ENCODE assay signal across 6 worm cellular contexts in the genomic region with DNA sequence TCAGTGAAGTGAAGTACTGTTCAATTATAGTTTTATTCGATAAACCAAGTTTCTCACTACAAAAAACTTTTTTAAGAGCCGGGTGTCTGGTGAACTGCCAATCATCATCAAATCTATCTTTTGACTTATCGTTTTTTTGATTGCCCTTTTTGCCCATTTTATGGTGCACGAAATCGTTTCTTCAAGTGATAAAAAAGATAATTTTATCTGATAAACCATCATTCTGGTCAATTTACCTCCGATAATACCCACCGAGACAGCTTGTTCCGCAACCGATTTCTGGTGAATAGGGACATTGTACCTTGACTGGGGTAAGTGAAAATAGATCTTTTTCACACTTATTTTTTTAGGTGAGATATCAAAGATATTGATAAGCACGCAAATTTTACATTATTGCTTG.
A peak's percentile ranks its signal among the peaks of the same experiment; 100 is the strongest.
TF ChIP-seq lines count a peak whose summit lies in the region.

Gene K08H2.10 (plus strand): TSS at position 230 of the 400 bp plus-strand sequence.

TF ChIP-seq in whole organism, L1 larva, 84 proteins besides CTCF, POLR2A, EP300 and RAD21:
- TF ChIP-seq blmp-1 (tag; optimal IDR thresholded peaks at IDR 0.05; lab: Kevin White, UChicago): no peak
- no peak for TF ChIP-seq efl-1 (optimal IDR thresholded peaks at IDR 0.05; lab: Kevin White, UChicago)
- TF ChIP-seq efl-1 (GFP tag; optimal IDR thresholded peaks at IDR 0.05 in 1 of 2; lab: Kevin White, UChicago): peak in 1 of 2 experiments; percentile 41
- no peak for TF ChIP-seq nhr-90 (tag; optimal IDR thresholded peaks at IDR 0.05; lab: Kevin White, UChicago; ENCODE audit: poor library complexity)
- TF ChIP-seq tlp-1 (tag; optimal IDR thresholded peaks at IDR 0.05; lab: Kevin White, UChicago): peak; percentile 77
- no peak for TF ChIP-seq C16A3.4 (tag; optimal IDR thresholded peaks at IDR 0.05; lab: Kevin White, UChicago)
- TF ChIP-seq elt-2 (tag; optimal IDR thresholded peaks at IDR 0.05; lab: Kevin White, UChicago): peak; percentile 82
- TF ChIP-seq nhr-47 (tag; optimal IDR thresholded peaks at IDR 0.05; lab: Kevin White, UChicago): no peak

TF ChIP-seq in whole organism, L2 larva, 48 proteins besides CTCF, POLR2A, EP300 and RAD21:
- peak; percentile 67 for TF ChIP-seq fos-1 (tag; optimal IDR thresholded peaks at IDR 0.05; lab: Kevin White, UChicago)
- TF ChIP-seq ZK546.5 (tag; optimal IDR thresholded peaks at IDR 0.05; lab: Kevin White, UChicago): no peak

TF ChIP-seq in whole organism, L3 larva, 47 proteins besides CTCF, POLR2A, EP300 and RAD21:
- TF ChIP-seq fkh-10 (GFP tag; optimal IDR thresholded peaks at IDR 0.05; lab: Kevin White, UChicago) (no peak), nhr-43 (tag; optimal IDR thresholded peaks at IDR 0.05; lab: Kevin White, UChicago; ENCODE audit: poor library complexity, severe bottlenecking) (no peak), jun-1 (tag; optimal IDR thresholded peaks at IDR 0.05; lab: Kevin White, UChicago) (peak; percentile 43), elt-2 (tag; optimal IDR thresholded peaks at IDR 0.05; lab: Kevin White, UChicago) (peak; percentile 97), pqm-1 (tag; optimal IDR thresholded peaks at IDR 0.05; lab: Kevin White, UChicago) (peak; percentile 45), nhr-28 (tag; optimal IDR thresholded peaks at IDR 0.05; lab: Kevin White, UChicago) (no peak), ceh-16 (tag; optimal IDR thresholded peaks at IDR 0.05; lab: Kevin White, UChicago) (no peak)

TF ChIP-seq in whole organism, L4 larva, 104 proteins besides CTCF, POLR2A, EP300 and RAD21 (continues in another document):
- TF ChIP-seq hif-1 (tag; optimal IDR thresholded peaks at IDR 0.05; lab: Kevin White, UChicago) (no peak), nhr-41 (GFP tag; IDR thresholded peaks at IDR 0.05; lab: Robert Waterston, UW) (peak; percentile 44; the same call in 1 of the 2 replicates), unc-62 (GFP tag; optimal IDR thresholded peaks at IDR 0.05 in 1 of 2; lab: Kevin White, UChicago) (peak in 1 of 2 experiments; percentile 82), unc-62 (tag; optimal IDR thresholded peaks at IDR 0.05; lab: Kevin White, UChicago) (no peak), pha-4 (GFP tag; IDR thresholded peaks at IDR 0.05; lab: Robert Waterston, UW) (no peak), pha-4 (tag; optimal IDR thresholded peaks at IDR 0.05; lab: Kevin White, UChicago) (no peak), rbr-2 (tag; optimal IDR thresholded peaks at IDR 0.05; lab: Kevin White, UChicago) (no peak), hlh-11 (tag; optimal IDR thresholded peaks at IDR 0.05; lab: Kevin White, UChicago) (peak; percentile 81), hmg-1.1 (GFP tag; IDR thresholded peaks at IDR 0.05; lab: Robert Waterston, UW) (0 out of 2 replicates have a peak, but pooled peaks have one; percentile 16), Y105C5A.15 (GFP tag; IDR thresholded peaks at IDR 0.05; lab: Robert Waterston, UW) (no peak), F44E2.7 (GFP tag; IDR thresholded peaks at IDR 0.05; lab: Robert Waterston, UW) (no peak), nhr-111 (GFP tag; optimal IDR thresholded peaks at IDR 0.05; lab: Kevin White, UChicago) (no peak), nhr-42 (GFP tag; IDR thresholded peaks at IDR 0.05; lab: Robert Waterston, UW) (no peak), lim-7 (GFP tag; IDR thresholded peaks at IDR 0.05; lab: Robert Waterston, UW) (no peak), ceh-20 (GFP tag; IDR thresholded peaks at IDR 0.05; lab: Robert Waterston, UW) (peak; percentile 72; the same call in 1 of the 2 replicates), nhr-28 (tag; optimal IDR thresholded peaks at IDR 0.05; lab: Kevin White, UChicago) (peak; percentile 66), nhr-10 (tag; optimal IDR thresholded peaks at IDR 0.05; lab: Kevin White, UChicago) (no peak), egl-27 (tag; optimal IDR thresholded peaks at IDR 0.05; lab: Kevin White, UChicago) (no peak), snpc-4 (tag; optimal IDR thresholded peaks at IDR 0.05; lab: Kevin White, UChicago) (no peak), dmd-6 (GFP tag; IDR thresholded peaks at IDR 0.05; lab: Robert Waterston, UW) (peak; percentile 94), nhr-48 (tag; optimal IDR thresholded peaks at IDR 0.05; lab: Kevin White, UChicago) (peak; percentile 7), madf-5 (GFP tag; IDR thresholded peaks at IDR 0.05; lab: Robert Waterston, UW) (no peak), tra-1 (GFP tag; IDR thresholded peaks at IDR 0.05; lab: Robert Waterston, UW) (peak; percentile 98), php-3 (GFP tag; IDR thresholded peaks at IDR 0.05; lab: Robert Waterston, UW) (peak; percentile 100)

TF ChIP-seq in whole organism, late embryonic, 69 proteins besides CTCF, POLR2A, EP300 and RAD21:
- TF ChIP-seq unc-86 (tag; optimal IDR thresholded peaks at IDR 0.05; lab: Kevin White, UChicago) (no peak), elt-2 (tag; optimal IDR thresholded peaks at IDR 0.05; lab: Kevin White, UChicago) (peak; percentile 92)

TF ChIP-seq in whole organism, young adult, 124 proteins besides CTCF, POLR2A, EP300 and RAD21:
- TF ChIP-seq egl-44 (GFP tag; IDR thresholded peaks at IDR 0.05; lab: Robert Waterston, UW): no peak
- no peak for TF ChIP-seq nhr-120 (GFP tag; IDR thresholded peaks at IDR 0.05; lab: Robert Waterston, UW)
- no peak for TF ChIP-seq him-1 (tag; optimal IDR thresholded peaks at IDR 0.05; lab: Kevin White, UChicago)
- TF ChIP-seq let-607 (tag; optimal IDR thresholded peaks at IDR 0.05; lab: Kevin White, UChicago): peak in 1 of 2 experiments; percentile 30
- no peak for TF ChIP-seq T07F8.4 (tag; optimal IDR thresholded peaks at IDR 0.05; lab: Kevin White, UChicago)
- TF ChIP-seq tbx-9 (tag; optimal IDR thresholded peaks at IDR 0.05; lab: Kevin White, UChicago; ENCODE audit: borderline replicate concordance): no peak
- TF ChIP-seq mxl-1 (tag; optimal IDR thresholded peaks at IDR 0.05; lab: Kevin White, UChicago): no peak
- no peak for TF ChIP-seq madf-8 (GFP tag; conservative IDR thresholded peaks at IDR 0.05; lab: Robert Waterston, UW)
- peak; percentile 21 for TF ChIP-seq unc-62 (GFP tag; optimal IDR thresholded peaks at IDR 0.05; lab: Kevin White, UChicago)
- TF ChIP-seq F49E8.2 (tag; optimal IDR thresholded peaks at IDR 0.05; lab: Kevin White, UChicago; ENCODE audit: insufficient read depth): no peak
- no peak for TF ChIP-seq gei-17 (GFP tag; optimal IDR thresholded peaks at IDR 0.05; lab: Kevin White, UChicago)
- TF ChIP-seq nfyb-1 (GFP tag; IDR thresholded peaks at IDR 0.05; lab: Robert Waterston, UW): no peak
- TF ChIP-seq F39B2.1 (GFP tag; IDR thresholded peaks at IDR 0.05; lab: Robert Waterston, UW): no peak
- TF ChIP-seq dpl-1 (GFP tag; optimal IDR thresholded peaks at IDR 0.05; lab: Kevin White, UChicago): no peak
- no peak for TF ChIP-seq hmg-20 (GFP tag; IDR thresholded peaks at IDR 0.05; lab: Robert Waterston, UW)
- no peak for TF ChIP-seq nfya-2 (GFP tag; IDR thresholded peaks at IDR 0.05; lab: Robert Waterston, UW)
- TF ChIP-seq F22D6.2 (tag; optimal IDR thresholded peaks at IDR 0.05; lab: Kevin White, UChicago): no peak
- no peak for TF ChIP-seq F55B11.4 (tag; optimal IDR thresholded peaks at IDR 0.05; lab: Kevin White, UChicago; ENCODE audit: borderline replicate concordance, insufficient read depth)
- no peak for TF ChIP-seq ceh-58 (GFP tag; IDR thresholded peaks at IDR 0.05; lab: Robert Waterston, UW)
- TF ChIP-seq nhr-80 (tag; optimal IDR thresholded peaks at IDR 0.05; lab: Kevin White, UChicago): peak; percentile 93
- TF ChIP-seq ztf-22 (GFP tag; optimal IDR thresholded peaks at IDR 0.05; lab: Kevin White, UChicago): peak; percentile 2
- no peak for TF ChIP-seq let-526 (GFP tag; IDR thresholded peaks at IDR 0.05; lab: Robert Waterston, UW)
- no peak for TF ChIP-seq F33H1.4 (GFP tag; IDR thresholded peaks at IDR 0.05; lab: Robert Waterston, UW)
- TF ChIP-seq ets-4 (GFP tag; optimal IDR thresholded peaks at IDR 0.05; lab: Kevin White, UChicago): peak; percentile 68
- TF ChIP-seq dox-1 (GFP tag; IDR thresholded peaks at IDR 0.05; lab: Robert Waterston, UW): no peak
- peak; percentile 33 for TF ChIP-seq tbp1 (GFP tag; optimal IDR thresholded peaks at IDR 0.05; lab: Kevin White, UChicago)
- no peak for TF ChIP-seq madf-3 (GFP tag; IDR thresholded peaks at IDR 0.05; lab: Robert Waterston, UW)
- TF ChIP-seq ekl-4 (GFP tag; IDR thresholded peaks at IDR 0.05; lab: Robert Waterston, UW): no peak
- no peak for TF ChIP-seq sdz-38 (tag; optimal IDR thresholded peaks at IDR 0.05; lab: Kevin White, UChicago)
- no peak for TF ChIP-seq K12H6.12 (tag; optimal IDR thresholded peaks at IDR 0.05; lab: Kevin White, UChicago)
- no peak for TF ChIP-seq ZK185.1 (tag; optimal IDR thresholded peaks at IDR 0.05; lab: Kevin White, UChicago; ENCODE audit: poor library complexity, severe bottlenecking)
- TF ChIP-seq B0261.1 (tag; optimal IDR thresholded peaks at IDR 0.05; lab: Kevin White, UChicago): no peak
- TF ChIP-seq hlh-12 (tag; optimal IDR thresholded peaks at IDR 0.05; lab: Kevin White, UChicago): no peak
- TF ChIP-seq ceh-79 (tag; optimal IDR thresholded peaks at IDR 0.05; lab: Kevin White, UChicago): no peak
- TF ChIP-seq zfh-2 (GFP tag; conservative IDR thresholded peaks at IDR 0.05; lab: Robert Waterston, UW): no peak
- TF ChIP-seq nhr-27 (tag; optimal IDR thresholded peaks at IDR 0.05; lab: Kevin White, UChicago): no peak
- no peak for TF ChIP-seq C06A6.2 (GFP tag; conservative IDR thresholded peaks at IDR 0.05; lab: Robert Waterston, UW)
- TF ChIP-seq die-1 (tag; optimal IDR thresholded peaks at IDR 0.05; lab: Kevin White, UChicago): no peak
